Worm (Caenorhabditis elegans) whole organism, L4 larva: ENCODE results near the gene sre-43.

Experiments used
- ces-1 ChIP-seq: fragments of 150-350 bp; sonication (generic microtip); optimal IDR thresholded peaks from 4 replicates; lab custom pipeline; 2014; ENCODE audit warnings: missing biosample characterization, missing genetic modification reagents, missing genetic modification characterization
- dmd-6 ChIP-seq: fragments of 200-800 bp; sonication (Bioruptor generic); IDR thresholded peaks from 2 replicates; pipeline ENCODE4 v1.3.6; 2022; ENCODE audit warnings: missing genetic modification reagents, missing genetic modification characterization, missing compliant biosample characterization
- egl-27 ChIP-seq: sonication (generic microtip); optimal IDR thresholded peaks from 3 replicates; lab custom pipeline; 2017; ENCODE audit warnings: missing biosample characterization, missing genetic modification reagents, missing genetic modification characterization
- fos-1 ChIP-seq: fragments of 150-350 bp; optimal IDR thresholded peaks from 2 replicates; lab custom pipeline; 2014; ENCODE audit warnings: missing biosample characterization, missing genetic modification characterization
- nhr-28 ChIP-seq: fragments of 150-350 bp; optimal IDR thresholded peaks from 2 replicates; lab custom pipeline; 2014; ENCODE audit warnings: missing biosample characterization, missing genetic modification characterization
- pha-4 ChIP-seq, 2 experiments: fragments of 150-350 bp in 1 of 2; fragments of 200-800 bp in 1 of 2; sonication (Bioruptor generic) in 1 of 2; IDR thresholded peaks in 1 of 2; optimal IDR thresholded peaks in 1 of 2; 2 replicates each; pipeline versions ENCODE4 v1.3.6 to Lab custom; 2014 to 2022; ENCODE audit warnings: missing genetic modification characterization in 2 of 2, missing genetic modification reagents in 2 of 2, missing biosample characterization in 1 of 2, missing compliant biosample characterization in 1 of 2
- ztf-11 ChIP-seq: fragments of 150-350 bp; optimal IDR thresholded peaks from 2 replicates; lab custom pipeline; 2014; ENCODE audit warnings: missing biosample characterization, missing genetic modification characterization

- TF ChIP-seq ces-1 (GFP tag; lab: Kevin White, UChicago) (no peak), nhr-28 (tag; lab: Kevin White, UChicago) (peak; percentile 65), egl-27 (tag; lab: Kevin White, UChicago) (no peak), dmd-6 (GFP tag; lab: Robert Waterston, UW) (peak; percentile 77), fos-1 (tag; lab: Kevin White, UChicago) (no peak), pha-4 (GFP tag; IDR thresholded peaks at IDR 0.05; lab: Robert Waterston, UW) (no peak), pha-4 (tag; optimal IDR thresholded peaks at IDR 0.05; lab: Kevin White, UChicago) (no peak), ztf-11 (tag; lab: Kevin White, UChicago) (no peak)
Observed at ce11 chrII:13957437-13957836, 11.4 kb downstream of the sre-43 start, which contains the start of gene zip-3.
